Comparison of ENCODE assay signal across 1 fruit fly cellular context in the genomic region with DNA sequence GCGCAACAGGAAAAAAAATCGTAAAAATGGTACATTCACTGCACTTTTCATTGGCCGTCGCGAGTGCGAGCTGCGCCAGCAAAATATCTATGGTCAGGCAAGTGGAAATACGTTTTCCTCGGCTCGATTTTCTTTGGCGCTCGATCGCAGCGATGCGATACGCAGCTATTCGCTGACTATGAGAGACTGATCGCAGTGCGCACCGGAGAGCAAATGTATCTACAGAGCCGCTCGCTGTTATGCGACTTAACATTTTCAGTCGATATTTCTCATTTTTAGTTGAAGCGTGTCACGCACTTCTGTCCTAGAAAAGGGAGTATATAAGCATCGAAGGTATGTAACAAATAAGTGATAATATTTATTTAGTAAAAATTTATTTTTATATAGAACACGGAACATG.
TF ChIP-seq lines count a peak whose summit lies in the region.

Gene wgn, minus strand, starts transcription at position 193 of the 400 bp plus-strand sequence.

TF ChIP-seq in whole organism, embryonic, 481 proteins besides CTCF, POLR2A, EP300 and RAD21 (continued from another document):
- TF ChIP-seq CG42726 (GFP tag; IDR thresholded peaks at IDR 0.05; lab: Robert Waterston, UW; ENCODE audit: partially characterized antibody), result peak; percentile 46; the same call in 1 of the 2 replicates
- no peak for TF ChIP-seq shn (GFP tag; optimal IDR thresholded peaks at IDR 0.05; lab: Kevin White, UChicago)
- TF ChIP-seq CG7786 (GFP tag; optimal IDR thresholded peaks at IDR 0.05; lab: Kevin White, UChicago), result no peak
- no peak for TF ChIP-seq CG1233 (GFP tag; optimal IDR thresholded peaks at IDR 0.05; lab: Kevin White, UChicago)
- no peak for TF ChIP-seq toy (GFP tag; IDR thresholded peaks at IDR 0.05; lab: Robert Waterston, UW)
- TF ChIP-seq CG7963 (GFP tag; IDR thresholded peaks at IDR 0.05; lab: Robert Waterston, UW; ENCODE audit: partially characterized antibody), result peak; percentile 60; the same call in 2 of the 3 replicates
- TF ChIP-seq nerfin-2 (GFP tag; IDR thresholded peaks at IDR 0.05; lab: Robert Waterston, UW; ENCODE audit: partially characterized antibody), result peak; percentile 49
- peak; percentile 4 for TF ChIP-seq HmgZ (tag; optimal IDR thresholded peaks at IDR 0.05; lab: Kevin White, UChicago)
- no peak for TF ChIP-seq CG17612 (GFP tag; IDR thresholded peaks at IDR 0.05; lab: Robert Waterston, UW)
- TF ChIP-seq CG14050 (GFP tag; IDR thresholded peaks at IDR 0.05; lab: Robert Waterston, UW), result no peak
- TF ChIP-seq bbx (GFP tag; IDR thresholded peaks at IDR 0.05; lab: Robert Waterston, UW; ENCODE audit: partially characterized antibody), result peak; percentile 92
- no peak for TF ChIP-seq Dfd (GFP tag; optimal IDR thresholded peaks at IDR 0.05; lab: Kevin White, UChicago)
- no peak for TF ChIP-seq CG3726 (GFP tag; IDR thresholded peaks at IDR 0.05; lab: Robert Waterston, UW)
- peak; percentile 35 for TF ChIP-seq sens (GFP tag; lab: Kevin White, UChicago)
- 0 out of 2 replicates have a peak, but pooled peaks have one; percentile 13 for TF ChIP-seq vvl (GFP tag; IDR thresholded peaks at IDR 0.05; lab: Robert Waterston, UW)
- TF ChIP-seq CG6791 (GFP tag; IDR thresholded peaks at IDR 0.05; lab: Robert Waterston, UW; ENCODE audit: partially characterized antibody), result peak; percentile 69
- no peak for TF ChIP-seq GATAe (GFP tag; conservative IDR thresholded peaks at IDR 0.05; lab: Robert Waterston, UW)
- no peak for TF ChIP-seq Xrp1 (GFP tag; IDR thresholded peaks at IDR 0.05; lab: Robert Waterston, UW)
- TF ChIP-seq BEAF-32 (GFP tag; optimal IDR thresholded peaks at IDR 0.05; lab: Kevin White, UChicago), result no peak
- no peak for TF ChIP-seq Neu2 (GFP tag; optimal IDR thresholded peaks at IDR 0.05; lab: Kevin White, UChicago; ENCODE audit: borderline replicate concordance)
- TF ChIP-seq CG13287 (GFP tag; IDR thresholded peaks at IDR 0.05; lab: Robert Waterston, UW; ENCODE audit: partially characterized antibody), result peak; percentile 92
- TF ChIP-seq tna (GFP tag; IDR thresholded peaks at IDR 0.05; lab: Robert Waterston, UW; ENCODE audit: partially characterized antibody), result peak; percentile 24; the same call in 1 of the 2 replicates
- no peak for TF ChIP-seq CG11456 (GFP tag; IDR thresholded peaks at IDR 0.05; lab: Robert Waterston, UW)
- TF ChIP-seq sna (GFP tag; IDR thresholded peaks at IDR 0.05; lab: Robert Waterston, UW; ENCODE audit: partially characterized antibody), result peak; percentile 91
- TF ChIP-seq HHEX (GFP tag; optimal IDR thresholded peaks at IDR 0.05; lab: Kevin White, UChicago), result no peak
- no peak for TF ChIP-seq kah (GFP tag; optimal IDR thresholded peaks at IDR 0.05; lab: Kevin White, UChicago)
